Fruit fly (Drosophila melanogaster): Measurements from ENCODE around the gene CG43098.
A peak's percentile ranks its signal among the peaks of the same experiment; 100 is the strongest.

Gene CG43098

DNA sequence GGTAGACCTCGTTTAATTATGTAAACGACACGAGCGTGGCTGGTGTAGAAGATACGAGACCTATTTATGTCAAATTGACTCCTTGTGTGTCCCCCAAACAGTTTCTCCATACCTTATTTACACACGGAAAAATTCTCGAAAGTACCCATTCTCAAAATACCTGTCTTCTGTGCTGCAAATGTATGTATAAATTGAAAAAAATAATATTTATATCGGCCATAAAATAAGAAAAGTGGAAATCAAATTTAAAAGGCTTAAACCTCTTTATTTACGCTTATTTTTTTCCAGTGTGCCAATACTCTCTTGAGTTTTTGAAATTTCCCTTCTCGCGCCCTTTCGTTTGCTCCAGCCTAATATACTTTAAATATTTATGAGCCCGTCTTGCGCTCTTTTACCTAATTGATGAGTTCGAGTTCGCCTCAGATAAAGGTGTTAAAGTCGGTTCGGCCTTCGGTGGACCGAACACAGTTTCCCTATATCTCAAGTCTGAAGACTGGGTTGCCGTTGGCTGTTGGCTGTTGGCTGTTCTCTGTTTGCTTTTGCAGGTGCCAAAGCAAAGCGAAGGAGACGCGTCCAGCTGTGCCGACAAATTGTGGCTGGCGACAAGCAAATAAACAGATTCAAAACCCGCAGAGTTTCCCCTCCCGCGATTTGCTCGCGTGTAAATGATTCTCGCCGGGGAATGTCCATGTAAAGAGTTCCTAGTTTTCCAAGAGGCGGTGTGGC is 20.1 kb upstream of the CG43098 start (continued):
- TF ChIP-seq pan (optimal IDR thresholded peaks at IDR 0.05) (no peak), pan (GFP tag; optimal IDR thresholded peaks at IDR 0.05 in 1 of 2, IDR thresholded peaks at IDR 0.05 in 1 of 2) (peak in 1 of 2 experiments; percentile 59), abd-A (tag; optimal IDR thresholded peaks at IDR 0.05) (peak; percentile 10), CG3838 (GFP tag; optimal IDR thresholded peaks at IDR 0.05) (peak; percentile 15), gro (GFP tag; optimal IDR thresholded peaks at IDR 0.05) (no peak), sc (optimal IDR thresholded peaks at IDR 0.05) (no peak), sc (GFP tag; optimal IDR thresholded peaks at IDR 0.05) (peak; percentile 80), nerfin-1 (tag; optimal IDR thresholded peaks at IDR 0.05) (peak; percentile 64), inv (GFP tag; IDR thresholded peaks at IDR 0.05; ENCODE audit: partially characterized antibody) (no peak), CG17802 (tag; optimal IDR thresholded peaks at IDR 0.05) (peak; percentile 51), Oli (tag; optimal IDR thresholded peaks at IDR 0.05) (peak; percentile 86), btn (GFP tag; optimal IDR thresholded peaks at IDR 0.05) (no peak), sisA (GFP tag; IDR thresholded peaks at IDR 0.05) (peak; percentile 79), kay (GFP tag; optimal IDR thresholded peaks at IDR 0.05) (peak; percentile 65), CG7271 (tag; optimal IDR thresholded peaks at IDR 0.05) (no peak), CG9932 (GFP tag; IDR thresholded peaks at IDR 0.05) (no peak), ash1 (GFP tag; optimal IDR thresholded peaks at IDR 0.05) (no peak), nau (GFP tag; optimal IDR thresholded peaks at IDR 0.05) (peak; percentile 4), Sin3A (optimal IDR thresholded peaks at IDR 0.05) (no peak), sima (GFP tag; optimal IDR thresholded peaks at IDR 0.05) (peak; percentile 21), insv (GFP tag; optimal IDR thresholded peaks at IDR 0.05) (no peak), MBD-R2 (GFP tag; IDR thresholded peaks at IDR 0.05) (no peak), zen2 (GFP tag; IDR thresholded peaks at IDR 0.05; ENCODE audit: partially characterized antibody) (no peak)

DNA sequence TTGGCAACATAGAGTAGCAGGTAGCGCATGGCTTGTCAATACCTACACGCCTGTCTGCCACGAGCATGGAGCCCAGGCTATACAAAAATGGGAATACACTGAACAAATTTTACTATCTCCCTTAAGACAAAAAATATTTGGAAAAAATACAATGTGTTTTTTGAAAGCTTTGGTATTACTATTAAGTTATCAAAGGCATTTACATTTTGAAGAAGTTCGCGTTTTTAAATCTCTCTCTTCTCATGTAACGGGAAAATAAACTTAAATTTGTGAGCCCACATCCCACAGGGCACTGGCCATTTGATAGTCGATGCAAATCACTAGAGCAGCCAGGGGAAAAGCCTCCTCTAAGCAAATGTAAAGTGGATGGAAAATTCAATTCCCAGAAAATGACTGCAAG is 19.5 kb upstream of the CG43098 start:
- TF ChIP-seq dmrt11E (tag; optimal IDR thresholded peaks at IDR 0.05), result peak; percentile 29
- TF ChIP-seq slp2 (GFP tag; optimal IDR thresholded peaks at IDR 0.05), result no peak
- no peak for TF ChIP-seq CG5180 (GFP tag; optimal IDR thresholded peaks at IDR 0.05)
- TF ChIP-seq Oli (tag; optimal IDR thresholded peaks at IDR 0.05), result no peak
- peak; percentile 5 for TF ChIP-seq Med (GFP tag)
- peak in 1 of 2 experiments; percentile 25 for TF ChIP-seq bsh (GFP tag; optimal IDR thresholded peaks at IDR 0.05)
- peak; percentile 13 for TF ChIP-seq phol (tag; optimal IDR thresholded peaks at IDR 0.05)
- no peak for TF ChIP-seq Eip74EF (GFP tag; optimal IDR thresholded peaks at IDR 0.05)
- TF ChIP-seq CG10979 (tag; optimal IDR thresholded peaks at IDR 0.05), result peak; percentile 23

DNA sequence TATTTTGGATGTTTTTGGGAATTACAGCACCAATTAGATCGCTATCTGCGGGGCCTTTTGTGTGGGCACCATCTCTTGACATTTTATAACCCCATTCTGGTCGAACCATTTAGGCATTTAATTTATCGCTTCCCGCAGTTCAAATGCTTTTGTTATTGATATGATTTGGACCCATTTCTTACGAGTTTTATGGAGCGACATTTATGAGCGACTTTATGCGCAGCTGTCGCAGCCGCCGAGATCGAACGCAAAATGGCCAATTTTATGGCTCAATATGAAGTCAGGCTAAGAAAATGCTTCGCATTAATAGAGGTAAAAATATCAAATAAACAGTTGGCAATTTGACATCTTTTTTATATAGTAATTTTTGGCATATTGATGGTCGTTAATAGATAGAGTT is 18.0 kb upstream of the CG43098 start:
- TF ChIP-seq abd-A (tag; optimal IDR thresholded peaks at IDR 0.05) (peak; percentile 91), HHEX (GFP tag; optimal IDR thresholded peaks at IDR 0.05) (no peak), grn (GFP tag; optimal IDR thresholded peaks at IDR 0.05) (peak; percentile 39), CG13894 (tag; optimal IDR thresholded peaks at IDR 0.05) (peak; percentile 0)

Data from whole organism, embryonic.